Worm (Caenorhabditis elegans) whole organism, L1 larva: ENCODE results near the gene bgnt-1.5.

Experiments used
- F16B12.6 ChIP-seq: fragments of 150-350 bp; optimal IDR thresholded peaks from 2 replicates; lab custom pipeline; 2014; ENCODE audit warnings: missing biosample characterization, missing genetic modification characterization
- alr-1 ChIP-seq: fragments of 200-800 bp; sonication (Bioruptor generic); optimal IDR thresholded peaks from 2 replicates; lab custom pipeline; 2018; ENCODE audit warnings: borderline replicate concordance, mild to moderate bottlenecking, missing genetic modification characterization, missing compliant biosample characterization
- efl-1 ChIP-seq, 4 experiments: fragments of 150-350 bp; optimal IDR thresholded peaks in 3 of 4; peaks in 1 of 4; 1 replicate in 1 of 4; 2 replicates in 3 of 4; lab custom pipeline; 2014; ENCODE audit warnings: missing biosample characterization in 2 of 4, missing genetic modification characterization in 2 of 4, missing genetic modification reagents in 2 of 4
- fkh-10 ChIP-seq: sonication (generic microtip); optimal IDR thresholded peaks from 2 replicates; lab custom pipeline; 2017; ENCODE audit warnings: missing biosample characterization, missing genetic modification reagents, missing genetic modification characterization
- fkh-8 ChIP-seq: sonication (generic microtip); optimal IDR thresholded peaks from 2 replicates; lab custom pipeline; 2016; ENCODE audit warnings: mild to moderate bottlenecking, missing genetic modification characterization, missing compliant biosample characterization
- lsy-2 ChIP-seq, 2 experiments: fragments of 150-350 bp; optimal IDR thresholded peaks; 2 replicates each; lab custom pipeline; 2014; ENCODE audit warnings: missing biosample characterization in 2 of 2, missing genetic modification characterization in 2 of 2
- mdl-1 ChIP-seq, 2 experiments: fragments of 150-350 bp; optimal IDR thresholded peaks; 2 replicates each; lab custom pipeline; 2014 to 2017; ENCODE audit warnings: missing biosample characterization in 2 of 2, missing genetic modification characterization in 2 of 2, inconsistent platforms in 1 of 2
- mep-1 ChIP-seq: fragments of 150-350 bp; optimal IDR thresholded peaks from 2 replicates; lab custom pipeline; 2014; ENCODE audit warnings: missing biosample characterization, missing genetic modification characterization
- nhr-11 ChIP-seq: fragments of 150-350 bp; optimal IDR thresholded peaks from 2 replicates; lab custom pipeline; 2014; ENCODE audit warnings: missing biosample characterization, missing genetic modification characterization
- snpc-4 ChIP-seq: fragments of 150-350 bp; optimal IDR thresholded peaks from 2 replicates; lab custom pipeline; 2014; ENCODE audit warnings: missing biosample characterization, missing genetic modification characterization
- vab-15 ChIP-seq: sonication (generic microtip); optimal IDR thresholded peaks from 2 replicates; lab custom pipeline; 2017; ENCODE audit warnings: missing genotype, mild to moderate bottlenecking, missing genetic modification characterization, missing compliant biosample characterization
- ztf-4 ChIP-seq: fragments of 150-350 bp; optimal IDR thresholded peaks from 2 replicates; lab custom pipeline; 2014; ENCODE audit warnings: missing biosample characterization, missing genetic modification characterization

DNA sequence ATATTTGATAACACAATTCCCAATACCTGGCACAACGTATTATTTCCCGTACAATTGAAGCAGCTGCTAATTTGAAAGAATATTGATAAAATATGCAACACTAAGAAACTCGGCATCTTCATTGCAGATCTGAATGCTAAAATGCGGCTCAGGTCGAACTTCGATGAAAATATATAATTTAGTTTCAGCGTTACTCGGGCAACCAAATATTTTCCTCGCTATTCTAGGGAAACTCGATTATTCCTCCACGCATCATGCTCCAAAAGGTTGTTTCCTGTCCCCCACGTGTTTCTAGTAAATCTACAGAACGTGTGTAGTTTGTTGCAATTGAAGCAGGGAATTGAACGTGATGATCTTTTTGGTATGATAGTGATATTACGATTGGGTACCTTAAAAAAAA lies 16.9 kb upstream of the bgnt-1.5 start:
- TF ChIP-seq fkh-10 (GFP tag; lab: Kevin White, UChicago), result no peak
- peak; percentile 39 for TF ChIP-seq fkh-8 (tag; lab: Kevin White, UChicago)
- no peak for TF ChIP-seq F16B12.6 (tag; lab: Kevin White, UChicago)
- no peak for TF ChIP-seq ztf-4
- no peak for TF ChIP-seq snpc-4 (tag; lab: Kevin White, UChicago)
- TF ChIP-seq lsy-2 (tag; optimal IDR thresholded peaks at IDR 0.05; lab: Kevin White, UChicago), result no peak
- TF ChIP-seq alr-1, result no peak
- TF ChIP-seq mdl-1 (tag; optimal IDR thresholded peaks at IDR 0.05; lab: Kevin White, UChicago), result no peak
- no peak for TF ChIP-seq efl-1 (optimal IDR thresholded peaks at IDR 0.05; lab: Kevin White, UChicago)
- no peak for TF ChIP-seq efl-1 (GFP tag; optimal IDR thresholded peaks at IDR 0.05 in 1 of 2; lab: Kevin White, UChicago)
- TF ChIP-seq vab-15 (tag; lab: Kevin White, UChicago), result no peak
- TF ChIP-seq mep-1 (tag; lab: Kevin White, UChicago), result no peak
- TF ChIP-seq nhr-11 (tag; lab: Kevin White, UChicago), result no peak
